Worm (Caenorhabditis elegans) whole organism, young adult: ENCODE results near the gene F20B10.3.

Source experiments
- B0035.1 ChIP-seq: sonication (generic microtip); optimal IDR thresholded peaks from 2 replicates; lab custom pipeline; 2016; ENCODE audit warnings: missing genetic modification characterization, mild to moderate bottlenecking, missing compliant biosample characterization, missing genotype, missing genetic modification reagents
- F57A8.1 ChIP-seq: fragments of 200-800 bp; sonication (Bioruptor generic); optimal IDR thresholded peaks from 2 replicates; lab custom pipeline; 2018; ENCODE audit warnings: mild to moderate bottlenecking, missing genetic modification characterization, moderate library complexity, missing compliant biosample characterization
- T26A5.8 ChIP-seq: sonication (generic microtip); optimal IDR thresholded peaks from 2 replicates; lab custom pipeline; 2016; ENCODE audit warnings: missing genetic modification characterization, missing compliant biosample characterization
- Y53F4B.3 ChIP-seq: fragments of 200-800 bp; sonication (Bioruptor generic); IDR thresholded peaks from 2 replicates; pipeline ENCODE4 v1.3.6; 2022; ENCODE audit warnings: missing genetic modification reagents, missing genetic modification characterization, missing compliant biosample characterization
- him-1 ChIP-seq: sonication (generic microtip); optimal IDR thresholded peaks from 2 replicates; lab custom pipeline; 2016; ENCODE audit warnings: missing genotype, missing genetic modification reagents, missing genetic modification characterization, missing compliant biosample characterization
- madf-6 ChIP-seq: fragments of 200-800 bp; sonication (Bioruptor generic); IDR thresholded peaks from 2 replicates; pipeline ENCODE4 v1.3.6; 2022; ENCODE audit warnings: missing genetic modification reagents, missing genetic modification characterization, missing compliant biosample characterization
- nfyb-1 ChIP-seq: fragments of 200-800 bp; sonication (Bioruptor generic); IDR thresholded peaks from 2 replicates; pipeline ENCODE4 v1.3.6; 2022; ENCODE audit warnings: missing genetic modification reagents, missing genetic modification characterization, missing compliant biosample characterization
- nhr-27 ChIP-seq: fragments of 200-800 bp; sonication (Bioruptor generic); optimal IDR thresholded peaks from 2 replicates; lab custom pipeline; 2018; ENCODE audit warnings: mild to moderate bottlenecking, missing genetic modification characterization, moderate library complexity, missing compliant biosample characterization
- pha-4 ChIP-seq: fragments of 150-350 bp; sonication (generic microtip); optimal IDR thresholded peaks from 2 replicates; lab custom pipeline; 2014; ENCODE audit warnings: missing biosample characterization, missing genetic modification reagents, missing genetic modification characterization
- sea-2 ChIP-seq: fragments of 200-800 bp; sonication (Bioruptor generic); IDR thresholded peaks from 2 replicates; pipeline ENCODE4 v1.3.6; 2022; ENCODE audit warnings: missing genetic modification characterization, missing compliant biosample characterization
- zim-3 ChIP-seq: sonication (generic microtip); optimal IDR thresholded peaks from 2 replicates; lab custom pipeline; 2017; ENCODE audit warnings: mild to moderate bottlenecking, missing genetic modification characterization, moderate library complexity, missing compliant biosample characterization
- ztf-18 ChIP-seq: sonication (generic microtip); optimal IDR thresholded peaks from 2 replicates; lab custom pipeline; 2016; ENCODE audit warnings: missing genotype, mild to moderate bottlenecking, missing genetic modification characterization, missing compliant biosample characterization

DNA sequence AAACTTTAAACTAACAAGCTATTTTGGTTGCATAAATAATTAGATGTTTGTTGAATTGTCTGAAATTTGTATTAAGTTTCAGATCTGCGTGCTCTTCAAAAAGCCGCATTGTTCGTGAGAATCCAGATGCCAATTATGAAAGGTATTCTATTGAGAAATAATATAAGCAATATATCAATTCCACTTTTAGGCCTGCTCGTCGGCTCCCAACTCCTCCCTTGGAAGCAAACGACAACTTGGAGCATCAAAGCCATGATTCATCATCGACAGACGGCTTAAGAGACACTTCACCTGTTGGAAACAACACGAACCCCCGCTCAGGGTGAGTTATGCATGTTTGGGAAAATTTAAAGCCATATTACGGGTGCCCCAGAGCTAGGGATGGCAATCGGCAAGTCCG lies 5.3 kb upstream of the F20B10.3 start:
- TF ChIP-seq madf-6 (GFP tag; lab: Robert Waterston, UW): no peak
- no peak for TF ChIP-seq zim-3 (tag; lab: Kevin White, UChicago)
- TF ChIP-seq F57A8.1 (GFP tag; lab: Kevin White, UChicago): no peak
- TF ChIP-seq B0035.1 (tag; lab: Kevin White, UChicago): no peak
- TF ChIP-seq nfyb-1: no peak
- no peak for TF ChIP-seq nhr-27 (tag; lab: Kevin White, UChicago)
- TF ChIP-seq Y53F4B.3 (GFP tag; lab: Robert Waterston, UW): no peak
- no peak for TF ChIP-seq T26A5.8
- TF ChIP-seq sea-2: no peak
- TF ChIP-seq ztf-18: no peak
- TF ChIP-seq pha-4 (tag; lab: Kevin White, UChicago): no peak
- TF ChIP-seq him-1 (tag; lab: Kevin White, UChicago): no peak
